Worm (Caenorhabditis elegans) whole organism, L3 larva: Measurements from ENCODE around the gene nep-3.

ENCODE experiments used
- ceh-16 ChIP-seq: sonication (generic microtip); optimal IDR thresholded peaks from 2 replicates; lab custom pipeline; 2017; ENCODE audit warnings: missing biosample characterization, missing genetic modification characterization
- ceh-28 ChIP-seq: fragments of 150-350 bp; optimal IDR thresholded peaks from 2 replicates; lab custom pipeline; 2014; ENCODE audit warnings: missing biosample characterization, missing genetic modification reagents, missing genetic modification characterization
- daf-12 ChIP-seq: fragments of 150-350 bp; optimal IDR thresholded peaks from 2 replicates; lab custom pipeline; 2014; ENCODE audit warnings: missing biosample characterization, missing genetic modification reagents, missing genetic modification characterization
- egl-27 ChIP-seq: sonication (generic microtip); optimal IDR thresholded peaks from 4 replicates; lab custom pipeline; 2017; ENCODE audit warnings: missing biosample characterization, missing genetic modification reagents, missing genetic modification characterization
- elt-1 ChIP-seq: fragments of 150-350 bp; optimal IDR thresholded peaks from 2 replicates; lab custom pipeline; 2014; ENCODE audit warnings: missing biosample characterization, missing genetic modification characterization
- fkh-10 ChIP-seq: sonication (generic microtip); optimal IDR thresholded peaks from 2 replicates; lab custom pipeline; 2017; ENCODE audit warnings: missing biosample characterization, missing genetic modification reagents, missing genetic modification characterization
- fkh-2 ChIP-seq: fragments of 150-350 bp; optimal IDR thresholded peaks from 2 replicates; lab custom pipeline; 2014; ENCODE audit warnings: missing biosample characterization, missing genetic modification reagents, missing genetic modification characterization
- hmg-11 ChIP-seq: sonication (generic microtip); optimal IDR thresholded peaks from 2 replicates; lab custom pipeline; 2016; ENCODE audit warnings: missing genetic modification characterization, missing compliant biosample characterization
- lin-15B ChIP-seq: fragments of 150-350 bp; optimal IDR thresholded peaks from 2 replicates; lab custom pipeline; 2014; ENCODE audit warnings: missing biosample characterization, missing genetic modification characterization
- mdl-1 ChIP-seq: fragments of 150-350 bp; optimal IDR thresholded peaks from 2 replicates; lab custom pipeline; 2014; ENCODE audit warnings: missing biosample characterization, missing genetic modification characterization
- nhr-23 ChIP-seq: fragments of 150-350 bp; optimal IDR thresholded peaks from 2 replicates; lab custom pipeline; 2014; ENCODE audit warnings: missing biosample characterization, missing genetic modification reagents, missing genetic modification characterization
- nhr-237 ChIP-seq: fragments of 150-350 bp; optimal IDR thresholded peaks from 2 replicates; lab custom pipeline; 2014; ENCODE audit warnings: missing biosample characterization, missing genetic modification characterization
- nhr-25 ChIP-seq: sonication (generic microtip); optimal IDR thresholded peaks from 2 replicates; lab custom pipeline; 2017; ENCODE audit warnings: missing biosample characterization, missing genetic modification characterization
- pha-4 ChIP-seq: fragments of 150-350 bp; optimal IDR thresholded peaks from 2 replicates; lab custom pipeline; 2014; ENCODE audit warnings: missing biosample characterization, missing genetic modification reagents, missing genetic modification characterization
- pqm-1 ChIP-seq: fragments of 150-350 bp; optimal IDR thresholded peaks from 2 replicates; lab custom pipeline; 2017; ENCODE audit warnings: missing biosample characterization, missing genetic modification characterization, inconsistent platforms
- tbx-2 ChIP-seq: sonication (generic microtip); optimal IDR thresholded peaks from 2 replicates; lab custom pipeline; 2016; ENCODE audit warnings: mild to moderate bottlenecking, missing genetic modification characterization, missing compliant biosample characterization
- unc-39 ChIP-seq: sonication (generic microtip); optimal IDR thresholded peaks from 4 replicates; lab custom pipeline; 2017; ENCODE audit warnings: missing biosample characterization, missing genetic modification characterization
- unc-62 ChIP-seq: fragments of 150-350 bp; sonication (generic microtip); optimal IDR thresholded peaks from 4 replicates; lab custom pipeline; 2014; ENCODE audit warnings: missing biosample characterization, missing genetic modification reagents, missing genetic modification characterization
- ztf-11 ChIP-seq: fragments of 150-350 bp; optimal IDR thresholded peaks from 2 replicates; lab custom pipeline; 2014; ENCODE audit warnings: missing biosample characterization, missing genetic modification characterization
- ztf-4 ChIP-seq: fragments of 150-350 bp; optimal IDR thresholded peaks from 2 replicates; lab custom pipeline; 2014; ENCODE audit warnings: missing biosample characterization, missing genetic modification characterization

nep-3 gene

DNA sequence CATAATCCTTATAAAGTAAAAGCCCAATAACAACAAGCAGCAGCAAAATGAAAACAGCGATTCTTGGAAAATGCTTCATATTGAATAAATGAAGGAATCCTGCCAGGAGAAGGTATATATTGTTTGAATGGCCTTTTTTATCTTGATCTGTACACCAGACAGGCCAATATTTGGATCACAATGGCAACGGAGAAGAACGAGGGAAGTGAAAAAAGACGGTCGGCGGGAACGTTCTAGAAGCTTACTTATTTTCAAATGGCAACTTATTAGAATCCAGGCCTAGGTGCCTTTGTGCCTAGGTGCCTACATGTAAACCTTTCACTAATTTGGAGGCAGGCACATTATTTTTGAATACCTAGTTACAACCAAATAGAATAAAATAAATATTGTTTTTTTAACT lies 49.2 kb downstream of the nep-3 start, which contains the start of gene F54D10.8:
F54D10.8 (minus strand) TSS at position 101 of the 400 bp plus-strand sequence.
- no peak for TF ChIP-seq unc-39 (tag; lab: Kevin White, UChicago)
- TF ChIP-seq ceh-28 (tag; lab: Kevin White, UChicago) = no peak

- no peak for TF ChIP-seq ceh-28 (tag; lab: Kevin White, UChicago)
- no peak for TF ChIP-seq elt-1 (tag; lab: Kevin White, UChicago)
- TF ChIP-seq egl-27 (tag; lab: Kevin White, UChicago) = no peak
- no peak for TF ChIP-seq daf-12 (tag; lab: Kevin White, UChicago)
- TF ChIP-seq pqm-1 (tag; lab: Kevin White, UChicago) = no peak
- no peak for TF ChIP-seq unc-62
- TF ChIP-seq lin-15B (tag; lab: Kevin White, UChicago) = no peak
- TF ChIP-seq nhr-23 (tag; lab: Kevin White, UChicago) = no peak
- no peak for TF ChIP-seq nhr-237
- no peak for TF ChIP-seq fkh-2 (tag; lab: Kevin White, UChicago)
- TF ChIP-seq pha-4 (tag; lab: Kevin White, UChicago) = no peak
- no peak for TF ChIP-seq tbx-2 (tag; lab: Kevin White, UChicago)
- no peak for TF ChIP-seq unc-39 (tag; lab: Kevin White, UChicago)
- TF ChIP-seq nhr-25 (tag; lab: Kevin White, UChicago) = no peak
- no peak for TF ChIP-seq mdl-1 (tag; lab: Kevin White, UChicago)
- no peak for TF ChIP-seq ztf-4
- TF ChIP-seq ceh-16 (tag; lab: Kevin White, UChicago) = no peak
- no peak for TF ChIP-seq hmg-11 (tag; lab: Kevin White, UChicago)
- no peak for TF ChIP-seq ztf-11
- no peak for TF ChIP-seq fkh-10 (GFP tag; lab: Kevin White, UChicago)
These were observed 53.2 kb downstream of the nep-3 start, which contains the start of gene skr-15 for ce11 chrII:3823855-3824254. Gene skr-15 (plus strand): TSS chrII:3824155.
